Fruit fly (Drosophila melanogaster): ENCODE measurements around the gene CG17271.

dm6 chr3R:20791212-20791789 is 30.3 kb downstream of the CG17271 start:
- TF ChIP-seq h (optimal IDR thresholded peaks at IDR 0.05), result no peak
- TF ChIP-seq Sin3A (optimal IDR thresholded peaks at IDR 0.05), result no peak
- no peak for TF ChIP-seq psq (optimal IDR thresholded peaks at IDR 0.05)
- no peak for TF ChIP-seq ttk (optimal IDR thresholded peaks at IDR 0.05)
- TF ChIP-seq insv (optimal IDR thresholded peaks at IDR 0.05), result no peak
- TF ChIP-seq Myc (optimal IDR thresholded peaks at IDR 0.05), result no peak
